Worm (Caenorhabditis elegans) whole organism, L2 larva: ENCODE data around the gene C05D9.9.

Experiments
- C34F6.9 ChIP-seq: fragments of 150-350 bp; optimal IDR thresholded peaks from 2 replicates; lab custom pipeline; 2014; ENCODE audit warnings: missing biosample characterization, missing genetic modification characterization
- F13H6.1 ChIP-seq: sonication (generic microtip); optimal IDR thresholded peaks from 2 replicates; lab custom pipeline; 2016; ENCODE audit warnings: missing genetic modification characterization, missing compliant biosample characterization
- R02D3.7 ChIP-seq: fragments of 150-350 bp; optimal IDR thresholded peaks from 2 replicates; lab custom pipeline; 2014; ENCODE audit warnings: missing biosample characterization, missing genetic modification characterization
- Y55F3AM.14 ChIP-seq: fragments of 200-800 bp; sonication (Bioruptor generic); optimal IDR thresholded peaks from 2 replicates; lab custom pipeline; 2018; ENCODE audit warnings: mild to moderate bottlenecking, missing genetic modification characterization, missing compliant biosample characterization
- ZK546.5 ChIP-seq: sonication (generic microtip); optimal IDR thresholded peaks from 2 replicates; lab custom pipeline; 2017; ENCODE audit warnings: missing biosample characterization, missing genetic modification characterization
- alr-1 ChIP-seq: fragments of 150-350 bp; optimal IDR thresholded peaks from 2 replicates; lab custom pipeline; 2014; ENCODE audit warnings: missing biosample characterization, missing genetic modification characterization
- aly-2 ChIP-seq: fragments of 150-350 bp; optimal IDR thresholded peaks from 2 replicates; lab custom pipeline; 2014; ENCODE audit warnings: missing biosample characterization, missing genetic modification characterization
- ama-1 ChIP-seq: fragments of 150-350 bp; optimal IDR thresholded peaks from 2 replicates; lab custom pipeline; 2018; ENCODE audit warnings: inconsistent platforms
- blmp-1 ChIP-seq: sonication (generic microtip); optimal IDR thresholded peaks from 2 replicates; lab custom pipeline; 2017; ENCODE audit warnings: missing genetic modification characterization, mild to moderate bottlenecking, missing compliant biosample characterization, antibody characterized with exemption, moderate library complexity; ENCODE audit not compliant: insufficient read depth
- ceh-16 ChIP-seq: fragments of 150-350 bp; optimal IDR thresholded peaks from 2 replicates; lab custom pipeline; 2014; ENCODE audit warnings: missing biosample characterization, missing genetic modification characterization
- ceh-82 ChIP-seq: fragments of 150-350 bp; optimal IDR thresholded peaks from 2 replicates; lab custom pipeline; 2014; ENCODE audit warnings: missing biosample characterization, missing genetic modification characterization
- crh-2 ChIP-seq: sonication (generic microtip); optimal IDR thresholded peaks from 2 replicates; lab custom pipeline; 2017; ENCODE audit warnings: missing biosample characterization, missing genetic modification characterization
- dmd-4 ChIP-seq: sonication (generic microtip); optimal IDR thresholded peaks from 2 replicates; lab custom pipeline; 2017; ENCODE audit warnings: missing biosample characterization, missing genetic modification characterization
- egl-27 ChIP-seq: sonication (generic microtip); optimal IDR thresholded peaks from 3 replicates; lab custom pipeline; 2017; ENCODE audit warnings: missing biosample characterization, missing genetic modification reagents, missing genetic modification characterization
- elt-1 ChIP-seq: fragments of 150-350 bp; optimal IDR thresholded peaks from 2 replicates; lab custom pipeline; 2014; ENCODE audit warnings: missing biosample characterization, missing genetic modification characterization
- fos-1 ChIP-seq: fragments of 150-350 bp; optimal IDR thresholded peaks from 2 replicates; lab custom pipeline; 2014; ENCODE audit warnings: missing biosample characterization, missing genetic modification characterization
- gmeb-1 ChIP-seq: fragments of 150-350 bp; optimal IDR thresholded peaks from 2 replicates; lab custom pipeline; 2014; ENCODE audit warnings: missing biosample characterization, missing genetic modification characterization
- lin-11 ChIP-seq: fragments of 150-350 bp; sonication (generic microtip); optimal IDR thresholded peaks from 2 replicates; lab custom pipeline; 2014; ENCODE audit warnings: missing biosample characterization, missing genetic modification characterization, inconsistent platforms, mixed read lengths
- lin-13 ChIP-seq: fragments of 150-350 bp; optimal IDR thresholded peaks from 2 replicates; lab custom pipeline; 2014; ENCODE audit warnings: missing biosample characterization, missing genetic modification reagents, missing genetic modification characterization
- lin-39 ChIP-seq: fragments of 150-350 bp; optimal IDR thresholded peaks from 2 replicates; lab custom pipeline; 2014; ENCODE audit warnings: missing biosample characterization, missing genetic modification reagents, missing genetic modification characterization
- lsy-2 ChIP-seq, 2 experiments: fragments of 150-350 bp in 1 of 2; sonication (generic microtip) in 1 of 2; optimal IDR thresholded peaks; 2 replicates each; lab custom pipeline; 2014 to 2017; ENCODE audit warnings: missing biosample characterization in 2 of 2, missing genetic modification characterization in 2 of 2
- mab-5 ChIP-seq: fragments of 150-350 bp; optimal IDR thresholded peaks from 2 replicates; lab custom pipeline; 2014; ENCODE audit warnings: missing biosample characterization, missing genetic modification characterization
- mbf-1 ChIP-seq: sonication (generic microtip); optimal IDR thresholded peaks from 2 replicates; lab custom pipeline; 2017; ENCODE audit warnings: missing biosample characterization, missing genetic modification characterization
- mdl-1 ChIP-seq, 2 experiments: fragments of 150-350 bp in 1 of 2; sonication (generic microtip) in 1 of 2; optimal IDR thresholded peaks; 2 replicates each; lab custom pipeline; 2017; ENCODE audit warnings: missing biosample characterization in 2 of 2, missing genetic modification characterization in 2 of 2
- nhr-10 ChIP-seq: sonication (generic microtip); optimal IDR thresholded peaks from 2 replicates; lab custom pipeline; 2017; ENCODE audit warnings: missing biosample characterization, missing genetic modification characterization
- nhr-12 ChIP-seq: fragments of 150-350 bp; optimal IDR thresholded peaks from 2 replicates; lab custom pipeline; 2014; ENCODE audit warnings: missing biosample characterization, missing genetic modification characterization
- nhr-129 ChIP-seq: fragments of 150-350 bp; optimal IDR thresholded peaks from 2 replicates; lab custom pipeline; 2014; ENCODE audit warnings: missing biosample characterization, missing genetic modification characterization
- nhr-23 ChIP-seq: fragments of 150-350 bp; optimal IDR thresholded peaks from 2 replicates; lab custom pipeline; 2014; ENCODE audit warnings: missing biosample characterization, missing genetic modification reagents, missing genetic modification characterization
- nhr-237 ChIP-seq: fragments of 150-350 bp; optimal IDR thresholded peaks from 2 replicates; lab custom pipeline; 2014; ENCODE audit warnings: missing biosample characterization, missing genetic modification characterization
- nhr-25 ChIP-seq: fragments of 150-350 bp; sonication (generic microtip); optimal IDR thresholded peaks from 3 replicates; lab custom pipeline; 2014; ENCODE audit warnings: missing biosample characterization, missing genetic modification characterization
- nhr-6 ChIP-seq: fragments of 150-350 bp; optimal IDR thresholded peaks from 2 replicates; lab custom pipeline; 2014; ENCODE audit warnings: missing biosample characterization, missing genetic modification characterization
- nhr-77 ChIP-seq: fragments of 150-350 bp; optimal IDR thresholded peaks from 2 replicates; lab custom pipeline; 2014; ENCODE audit warnings: missing biosample characterization, missing genetic modification characterization
- peb-1 ChIP-seq: fragments of 150-350 bp; optimal IDR thresholded peaks from 2 replicates; lab custom pipeline; 2014; ENCODE audit warnings: missing biosample characterization, missing genetic modification characterization
- sem-4 ChIP-seq: fragments of 150-350 bp; optimal IDR thresholded peaks from 2 replicates; lab custom pipeline; 2014; ENCODE audit warnings: missing biosample characterization, missing genetic modification reagents, missing genetic modification characterization
- sma-3 ChIP-seq: sonication (generic microtip); optimal IDR thresholded peaks from 2 replicates; lab custom pipeline; 2016; ENCODE audit warnings: missing genetic modification reagents, missing genetic modification characterization, missing compliant biosample characterization
- sma-9 ChIP-seq, 2 experiments: fragments of 150-350 bp in 1 of 2; sonication (generic microtip) in 1 of 2; optimal IDR thresholded peaks; 2 replicates each; lab custom pipeline; 2014 to 2016; ENCODE audit warnings: missing genetic modification characterization in 2 of 2, mild to moderate bottlenecking in 1 of 2, missing biosample characterization in 1 of 2, missing compliant biosample characterization in 1 of 2, missing genetic modification reagents in 1 of 2, moderate library complexity in 1 of 2
- snpc-4 ChIP-seq: fragments of 150-350 bp; optimal IDR thresholded peaks from 2 replicates; lab custom pipeline; 2014; ENCODE audit warnings: missing biosample characterization, missing genetic modification characterization
- unc-39 ChIP-seq: fragments of 150-350 bp; optimal IDR thresholded peaks from 2 replicates; lab custom pipeline; 2014; ENCODE audit warnings: missing biosample characterization, missing genetic modification characterization
- unc-55 ChIP-seq: fragments of 150-350 bp; sonication (generic microtip); optimal IDR thresholded peaks from 3 replicates; lab custom pipeline; 2014; ENCODE audit warnings: missing biosample characterization, missing genetic modification reagents, missing genetic modification characterization
- zag-1 ChIP-seq: fragments of 150-350 bp; optimal IDR thresholded peaks from 2 replicates; lab custom pipeline; 2014; ENCODE audit warnings: missing biosample characterization, missing genetic modification characterization
- ztf-1 ChIP-seq: fragments of 200-800 bp; sonication (Bioruptor generic); conservative IDR thresholded peaks from 2 replicates; pipeline ENCODE4 v1.3.6; 2022; ENCODE audit warnings: missing genetic modification characterization, missing compliant biosample characterization
- ztf-4 ChIP-seq: fragments of 150-350 bp; optimal IDR thresholded peaks from 2 replicates; lab custom pipeline; 2014; ENCODE audit warnings: missing biosample characterization, missing genetic modification characterization

C05D9.9 gene

DNA sequence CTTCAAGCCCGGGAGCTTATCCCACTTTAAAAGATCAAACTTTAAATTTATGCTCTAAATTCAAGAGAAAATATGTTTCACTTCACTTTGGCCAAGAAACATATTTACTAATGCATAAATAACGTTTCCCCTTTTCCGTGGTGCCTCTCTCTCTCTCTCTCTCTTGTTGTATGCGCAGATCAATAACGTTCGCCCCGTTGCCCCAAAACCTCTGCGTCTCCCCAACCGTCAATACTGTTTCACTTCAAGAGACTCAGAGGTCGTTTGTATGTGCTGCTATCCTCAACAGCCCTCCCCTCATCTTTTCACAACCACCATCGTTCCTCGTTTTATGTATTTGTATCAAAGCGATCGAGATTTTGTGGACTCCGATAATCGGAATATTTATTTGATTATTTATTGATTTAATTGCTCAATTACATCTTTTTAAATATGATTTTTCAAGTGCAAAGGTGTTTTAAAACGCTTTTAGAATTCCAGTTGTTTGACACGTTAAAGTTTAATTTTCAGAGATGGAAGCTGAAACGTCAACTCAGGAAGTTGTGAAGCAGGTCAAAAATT lies 20.3 kb downstream of the C05D9.9 start, which contains the start of gene ife-4 (continued):
- no peak for TF ChIP-seq sma-3 (GFP tag; lab: Kevin White, UChicago)
- TF ChIP-seq lin-11 (tag; lab: Kevin White, UChicago), result no peak
- TF ChIP-seq sem-4 (tag; lab: Kevin White, UChicago), result no peak
- TF ChIP-seq nhr-25 (tag; lab: Kevin White, UChicago), result no peak
- no peak for TF ChIP-seq nhr-23 (tag; lab: Kevin White, UChicago)
- TF ChIP-seq unc-55 (GFP tag; lab: Kevin White, UChicago), result peak; percentile 63
- no peak for TF ChIP-seq dmd-4 (tag; lab: Kevin White, UChicago)
- no peak for TF ChIP-seq egl-27 (tag; lab: Kevin White, UChicago)
- TF ChIP-seq F13H6.1 (tag; lab: Kevin White, UChicago), result peak; percentile 41

DNA sequence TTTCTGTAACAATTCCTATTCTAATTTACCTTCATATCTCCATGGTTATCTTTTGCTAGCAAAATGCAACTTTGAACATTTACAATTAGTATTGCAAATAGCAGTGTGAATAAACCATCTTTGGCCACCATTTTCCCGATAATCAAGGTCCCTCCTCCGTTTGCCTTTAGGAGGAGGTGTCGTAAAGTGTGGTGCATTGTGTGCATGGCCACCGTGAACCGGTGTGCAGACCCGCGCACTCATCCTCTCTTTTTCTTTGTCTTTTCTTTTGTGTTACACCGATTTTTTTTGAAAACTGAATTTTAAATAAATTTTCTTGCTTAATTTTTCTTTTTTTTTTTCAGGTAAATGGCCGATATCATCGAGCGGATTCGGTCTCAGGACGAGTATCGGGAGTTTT lies 27.2 kb downstream of the C05D9.9 start, which contains the start of the genes pigx-1 and rme-6:
TSS of gene pigx-1 (minus strand) at position 206 of the 400 bp plus-strand sequence.
TSS of gene rme-6 (plus strand) at position 345 of the 400 bp plus-strand sequence.
- TF ChIP-seq crh-2 (tag; lab: Kevin White, UChicago) (no peak), nhr-129 (tag; lab: Kevin White, UChicago) (peak; percentile 20), unc-55 (GFP tag; lab: Kevin White, UChicago) (peak; percentile 63), lsy-2 (tag; optimal IDR thresholded peaks at IDR 0.05; lab: Kevin White, UChicago) (peak in 1 of 2 experiments; percentile 27)

DNA sequence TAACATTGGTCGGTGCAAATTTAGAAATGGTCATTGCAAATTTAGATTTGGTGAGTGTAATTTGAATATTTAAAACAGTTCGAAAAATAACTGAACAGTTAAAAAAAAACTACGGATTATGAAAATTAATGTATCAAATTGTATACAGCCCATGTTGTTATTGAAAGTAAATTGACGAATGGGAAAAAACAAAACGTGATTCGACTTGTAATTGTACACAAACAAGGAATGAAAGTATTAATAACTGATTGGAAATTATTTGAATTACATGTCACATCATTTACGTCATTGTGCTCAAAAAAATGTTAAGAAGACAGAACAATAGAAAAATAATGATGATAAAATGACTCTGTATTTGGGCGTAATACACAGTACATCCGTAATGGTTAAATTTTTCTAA lies 29.7 kb downstream of the C05D9.9 start:
- no peak for TF ChIP-seq mab-5 (tag; lab: Kevin White, UChicago)
- TF ChIP-seq aly-2 (tag; lab: Kevin White, UChicago), result no peak
- no peak for TF ChIP-seq zag-1
- TF ChIP-seq unc-55 (GFP tag; lab: Kevin White, UChicago), result no peak
- no peak for TF ChIP-seq nhr-10
- TF ChIP-seq fos-1 (tag; lab: Kevin White, UChicago), result no peak
- no peak for TF ChIP-seq lin-11 (tag; lab: Kevin White, UChicago)
- no peak for TF ChIP-seq ama-1
- TF ChIP-seq R02D3.7 (tag; lab: Kevin White, UChicago), result no peak
- no peak for TF ChIP-seq nhr-77
- TF ChIP-seq ztf-1 (GFP tag; lab: Robert Waterston, UW), result no peak
- no peak for TF ChIP-seq ceh-16 (tag; lab: Kevin White, UChicago)
- TF ChIP-seq mbf-1 (tag; lab: Kevin White, UChicago), result no peak
- TF ChIP-seq sem-4 (tag; lab: Kevin White, UChicago), result no peak
- no peak for TF ChIP-seq sma-9 (GFP tag; optimal IDR thresholded peaks at IDR 0.05; lab: Kevin White, UChicago)
- TF ChIP-seq sma-9 (tag; optimal IDR thresholded peaks at IDR 0.05; lab: Kevin White, UChicago), result no peak
- no peak for TF ChIP-seq ZK546.5 (tag; lab: Kevin White, UChicago)

DNA sequence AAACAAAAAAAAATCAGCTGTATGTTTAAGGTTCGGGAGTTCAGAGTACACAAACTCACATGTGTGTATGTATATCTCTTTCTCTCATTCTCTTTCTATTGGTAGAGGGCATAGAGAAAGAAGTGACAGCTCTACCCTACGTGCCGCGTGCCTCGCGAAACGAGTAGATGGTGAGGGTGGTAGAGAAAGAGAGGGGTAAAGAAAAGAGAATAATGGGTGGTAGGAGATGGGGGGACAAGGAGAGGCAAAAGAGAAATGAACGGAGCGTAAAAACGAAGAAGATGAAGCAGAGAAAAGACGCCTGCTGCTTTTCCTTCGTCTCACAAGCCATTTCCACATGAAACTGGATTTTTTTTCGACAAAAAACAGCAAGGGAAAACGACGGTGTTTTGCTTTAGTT lies 30.9 kb downstream of the C05D9.9 start:
- no peak for TF ChIP-seq nhr-12 (tag; lab: Kevin White, UChicago)
- peak; percentile 73 for TF ChIP-seq gmeb-1 (tag; lab: Kevin White, UChicago)
- TF ChIP-seq Y55F3AM.14 (GFP tag; lab: Kevin White, UChicago), result peak; percentile 87
- peak; percentile 92 for TF ChIP-seq unc-55 (GFP tag; lab: Kevin White, UChicago)
- TF ChIP-seq nhr-237, result no peak
- no peak for TF ChIP-seq ZK546.5 (tag; lab: Kevin White, UChicago)
- peak; percentile 3 for TF ChIP-seq mbf-1 (tag; lab: Kevin White, UChicago)
- peak; percentile 17 for TF ChIP-seq ama-1
- peak; percentile 84 for TF ChIP-seq ztf-4
- peak; percentile 98 for TF ChIP-seq nhr-129 (tag; lab: Kevin White, UChicago)
- no peak for TF ChIP-seq elt-1 (tag; lab: Kevin White, UChicago)
- TF ChIP-seq lin-11 (tag; lab: Kevin White, UChicago), result peak; percentile 28
- TF ChIP-seq lin-13 (GFP tag; lab: Kevin White, UChicago), result peak; percentile 89
- no peak for TF ChIP-seq dmd-4 (tag; lab: Kevin White, UChicago)
- TF ChIP-seq unc-39 (tag; lab: Kevin White, UChicago), result peak; percentile 19
- peak; percentile 82 for TF ChIP-seq snpc-4 (tag; lab: Kevin White, UChicago)
- peak; percentile 94 for TF ChIP-seq crh-2 (tag; lab: Kevin White, UChicago)
- TF ChIP-seq nhr-6 (tag; lab: Kevin White, UChicago), result peak; percentile 92
- TF ChIP-seq alr-1, result no peak
- no peak for TF ChIP-seq nhr-23 (tag; lab: Kevin White, UChicago)
- peak; percentile 97 for TF ChIP-seq C34F6.9
- TF ChIP-seq ceh-16 (tag; lab: Kevin White, UChicago), result no peak
- TF ChIP-seq F13H6.1 (tag; lab: Kevin White, UChicago), result peak; percentile 98
- TF ChIP-seq nhr-77, result no peak
- TF ChIP-seq nhr-10, result peak; percentile 62
- TF ChIP-seq aly-2 (tag; lab: Kevin White, UChicago), result no peak
- peak; percentile 97 for TF ChIP-seq sem-4 (tag; lab: Kevin White, UChicago)
- TF ChIP-seq egl-27 (tag; lab: Kevin White, UChicago), result peak; percentile 90
- peak; percentile 93 for TF ChIP-seq blmp-1 (tag; lab: Kevin White, UChicago)
- TF ChIP-seq lsy-2 (tag; optimal IDR thresholded peaks at IDR 0.05; lab: Kevin White, UChicago), result peak; percentile 64 to 91
- peak; percentile 83 for TF ChIP-seq sma-3 (GFP tag; lab: Kevin White, UChicago)
- peak; percentile 43 for TF ChIP-seq lin-39
- no peak for TF ChIP-seq ceh-82 (tag; lab: Kevin White, UChicago)
- no peak for TF ChIP-seq peb-1 (tag; lab: Kevin White, UChicago)
- TF ChIP-seq mab-5 (tag; lab: Kevin White, UChicago), result peak; percentile 64
- TF ChIP-seq mdl-1 (tag; optimal IDR thresholded peaks at IDR 0.05; lab: Kevin White, UChicago), result peak; percentile 95 to 98
- peak; percentile 93 for TF ChIP-seq nhr-25 (tag; lab: Kevin White, UChicago)
- TF ChIP-seq R02D3.7 (tag; lab: Kevin White, UChicago), result no peak
